Worm (Caenorhabditis elegans) whole organism, mixed stage, embryonic: ENCODE measurements around the gene str-86.

ENCODE experiments used
- elt-1 ChIP-seq: sonication (generic microtip); optimal IDR thresholded peaks from 2 replicates; lab custom pipeline; 2017; ENCODE audit warnings: missing genetic modification characterization, mild to moderate bottlenecking, missing compliant biosample characterization, antibody characterized with exemption, moderate library complexity, borderline replicate concordance; ENCODE audit not compliant: insufficient read depth
- lin-13 ChIP-seq: fragments of 150-350 bp; optimal IDR thresholded peaks from 2 replicates; lab custom pipeline; 2014; ENCODE audit warnings: missing biosample characterization, missing genetic modification characterization
- lsy-2 ChIP-seq: fragments of 150-350 bp; optimal IDR thresholded peaks from 2 replicates; lab custom pipeline; 2014; ENCODE audit warnings: missing biosample characterization, missing genetic modification characterization
- nhr-237 ChIP-seq: fragments of 150-350 bp; optimal IDR thresholded peaks from 2 replicates; lab custom pipeline; 2014; ENCODE audit warnings: missing biosample characterization, missing genetic modification characterization
- nhr-28 ChIP-seq: fragments of 150-350 bp; optimal IDR thresholded peaks from 2 replicates; lab custom pipeline; 2014; ENCODE audit warnings: missing biosample characterization, missing genetic modification characterization
- pha-4 ChIP-seq: fragments of 150-350 bp; optimal IDR thresholded peaks from 2 replicates; lab custom pipeline; 2018; ENCODE audit warnings: missing biosample characterization, missing genetic modification reagents, missing genetic modification characterization

- no peak for TF ChIP-seq nhr-237 (tag; lab: Kevin White, UChicago)
- TF ChIP-seq elt-1 (tag; lab: Kevin White, UChicago): no peak
- TF ChIP-seq pha-4 (tag; lab: Kevin White, UChicago): no peak
- TF ChIP-seq lin-13 (tag; lab: Kevin White, UChicago): no peak
- no peak for TF ChIP-seq nhr-28
- TF ChIP-seq lsy-2 (tag; lab: Kevin White, UChicago): no peak
These were observed 10.8 kb upstream of the str-86 start for ce11 chrV:8994272-8994671.
